Fruit fly (Drosophila melanogaster): ENCODE measurements around the gene CG14664.

dm6 chr3R:5266282-5266681 is 42.3 kb downstream of the CG14664 start:
- TF ChIP-seq psq (GFP tag; optimal IDR thresholded peaks at IDR 0.05), result no peak
- TF ChIP-seq N (GFP tag; optimal IDR thresholded peaks at IDR 0.05), result no peak
- TF ChIP-seq CG9705 (GFP tag; optimal IDR thresholded peaks at IDR 0.05), result no peak
- no peak for TF ChIP-seq jim (GFP tag; optimal IDR thresholded peaks at IDR 0.05)
- no peak for TF ChIP-seq OdsH (GFP tag; optimal IDR thresholded peaks at IDR 0.05)
- no peak for TF ChIP-seq tai (GFP tag; optimal IDR thresholded peaks at IDR 0.05)
- no peak for TF ChIP-seq dl (GFP tag; optimal IDR thresholded peaks at IDR 0.05; ENCODE audit: insufficient read depth in 1 of 2, partially characterized antibody in 2 of 2)

All from whole organism, wandering third instar larva.